Fruit fly (Drosophila melanogaster): ENCODE results near the gene CG3164.

CG3164 gene

dm6 chr2L:102161-102761, 28.3 kb downstream of the CG3164 start, which contains the start of gene Creld (continued):
- no peak for TF ChIP-seq NFAT (GFP tag; IDR thresholded peaks at IDR 0.05)
- no peak for TF ChIP-seq fu2 (GFP tag; optimal IDR thresholded peaks at IDR 0.05)
- TF ChIP-seq CrebB (tag; optimal IDR thresholded peaks at IDR 0.05), result no peak
- TF ChIP-seq z (GFP tag; IDR thresholded peaks at IDR 0.05), result no peak
- TF ChIP-seq NfI (GFP tag; optimal IDR thresholded peaks at IDR 0.05), result no peak
- peak; percentile 52 for TF ChIP-seq CG13624 (GFP tag; optimal IDR thresholded peaks at IDR 0.05)
- TF ChIP-seq PHDP (tag; optimal IDR thresholded peaks at IDR 0.05), result no peak
- TF ChIP-seq run (tag; optimal IDR thresholded peaks at IDR 0.05), result no peak
- TF ChIP-seq CG12155 (GFP tag; optimal IDR thresholded peaks at IDR 0.05), result no peak
- TF ChIP-seq CG18599 (GFP tag; optimal IDR thresholded peaks at IDR 0.05), result no peak
- TF ChIP-seq chinmo (GFP tag; IDR thresholded peaks at IDR 0.05; ENCODE audit: partially characterized antibody), result peak; percentile 100; the same call in 3 of the 4 replicates
- no peak for TF ChIP-seq CG5245 (GFP tag; optimal IDR thresholded peaks at IDR 0.05)
- no peak for TF ChIP-seq nau (GFP tag; optimal IDR thresholded peaks at IDR 0.05)
- no peak for TF ChIP-seq da (GFP tag; optimal IDR thresholded peaks at IDR 0.05)
- no peak for TF ChIP-seq peb (GFP tag; IDR thresholded peaks at IDR 0.05)
- no peak for TF ChIP-seq CG14965 (GFP tag; optimal IDR thresholded peaks at IDR 0.05; ENCODE audit: borderline replicate concordance)
- no peak for TF ChIP-seq Neu2 (GFP tag; optimal IDR thresholded peaks at IDR 0.05; ENCODE audit: borderline replicate concordance)

dm6 chr2L:94639-95059, 35.9 kb downstream of the CG3164 start, which contains the start of gene Zir:
Zir (plus strand) TSS chr2L:94739.
- peak; percentile 58; the same call in 2 of the 3 replicates for TF ChIP-seq CG6791 (GFP tag; IDR thresholded peaks at IDR 0.05; ENCODE audit: partially characterized antibody)
- no peak for TF ChIP-seq Myb (GFP tag; optimal IDR thresholded peaks at IDR 0.05)
- TF ChIP-seq pb (GFP tag; optimal IDR thresholded peaks at IDR 0.05), result no peak
- no peak for TF ChIP-seq CG12769 (tag; optimal IDR thresholded peaks at IDR 0.05)
- no peak for TF ChIP-seq CG31365 (tag; optimal IDR thresholded peaks at IDR 0.05)
- no peak for TF ChIP-seq CG18262 (tag; optimal IDR thresholded peaks at IDR 0.05)
- no peak for TF ChIP-seq rib (GFP tag; IDR thresholded peaks at IDR 0.05)
- no peak for TF ChIP-seq NC2β (GFP tag; optimal IDR thresholded peaks at IDR 0.05)
- no peak for TF ChIP-seq CG3163 (GFP tag; optimal IDR thresholded peaks at IDR 0.05)
- peak in 1 of 2 experiments; percentile 75 for TF ChIP-seq eve (GFP tag; optimal IDR thresholded peaks at IDR 0.05)
- TF ChIP-seq Sry-β (GFP tag; optimal IDR thresholded peaks at IDR 0.05), result peak; percentile 88
- no peak; the same call in 1 of the 3 replicates for TF ChIP-seq Opbp (GFP tag; IDR thresholded peaks at IDR 0.05; ENCODE audit: partially characterized antibody)
- no peak for TF ChIP-seq Fer2 (tag; optimal IDR thresholded peaks at IDR 0.05)
- no peak for TF ChIP-seq al (GFP tag; IDR thresholded peaks at IDR 0.05)
- peak; percentile 34 for TF ChIP-seq CG17912 (GFP tag; optimal IDR thresholded peaks at IDR 0.05)
- no peak for TF ChIP-seq fd64A (GFP tag; optimal IDR thresholded peaks at IDR 0.05)
- TF ChIP-seq CG11504 (tag; optimal IDR thresholded peaks at IDR 0.05), result no peak
- TF ChIP-seq dimm (GFP tag; IDR thresholded peaks at IDR 0.05), result no peak
- no peak for TF ChIP-seq CG7786 (GFP tag; optimal IDR thresholded peaks at IDR 0.05)
- TF ChIP-seq CG13123 (GFP tag; optimal IDR thresholded peaks at IDR 0.05), result no peak
- no peak for TF ChIP-seq Lhr (GFP tag; optimal IDR thresholded peaks at IDR 0.05)
- TF ChIP-seq CG14667 (GFP tag; IDR thresholded peaks at IDR 0.05), result no peak
- TF ChIP-seq CG4282 (GFP tag; optimal IDR thresholded peaks at IDR 0.05), result no peak
- no peak for TF ChIP-seq CG3995 (GFP tag; optimal IDR thresholded peaks at IDR 0.05)
- no peak for TF ChIP-seq ab (GFP tag; optimal IDR thresholded peaks at IDR 0.05)
- TF ChIP-seq ERR (GFP tag; optimal IDR thresholded peaks at IDR 0.05), result no peak
- no peak for TF ChIP-seq CG10147 (GFP tag; optimal IDR thresholded peaks at IDR 0.05)
- peak; percentile 72 for TF ChIP-seq hb (GFP tag; IDR thresholded peaks at IDR 0.05; ENCODE audit: partially characterized antibody)
- no peak for TF ChIP-seq CG8924 (tag; optimal IDR thresholded peaks at IDR 0.05)
- no peak for TF ChIP-seq lov (optimal IDR thresholded peaks at IDR 0.05)
- TF ChIP-seq lov (GFP tag; IDR thresholded peaks at IDR 0.05), result no peak
- TF ChIP-seq CG12942 (GFP tag; optimal IDR thresholded peaks at IDR 0.05), result no peak
- no peak for TF ChIP-seq CG9876 (GFP tag; optimal IDR thresholded peaks at IDR 0.05)
- no peak for TF ChIP-seq gcm2 (GFP tag; optimal IDR thresholded peaks at IDR 0.05)

Data from whole organism, embryonic.